Worm (Caenorhabditis elegans): ENCODE measurements around the gene F13H10.9.

Gene F13H10.9

ce11 chrIV:11025941-11026340, 24.2 kb downstream of the F13H10.9 start (continued):
- TF ChIP-seq F57C9.4 (tag; optimal IDR thresholded peaks at IDR 0.05): peak; percentile 82
- TF ChIP-seq cebp-1 (GFP tag; IDR thresholded peaks at IDR 0.05): peak; percentile 56; the same call in 1 of the 2 replicates
- peak; percentile 81 for TF ChIP-seq cebp-1 (tag; optimal IDR thresholded peaks at IDR 0.05)
- TF ChIP-seq hsf-1 (GFP tag; IDR thresholded peaks at IDR 0.05): peak; percentile 80; the same call in 1 of the 2 replicates
- peak; percentile 85 for TF ChIP-seq ceh-27 (GFP tag; optimal IDR thresholded peaks at IDR 0.05)
- TF ChIP-seq ceh-91 (GFP tag; IDR thresholded peaks at IDR 0.05): peak; percentile 47
- TF ChIP-seq rcor-1 (GFP tag; IDR thresholded peaks at IDR 0.05): peak; percentile 79
- no peak for TF ChIP-seq pha-4 (tag; optimal IDR thresholded peaks at IDR 0.05)
- TF ChIP-seq madf-6 (GFP tag; IDR thresholded peaks at IDR 0.05): peak; percentile 80
- TF ChIP-seq hlh-12 (tag; optimal IDR thresholded peaks at IDR 0.05): peak; percentile 81
- peak; percentile 55 for TF ChIP-seq ama-1 (optimal IDR thresholded peaks at IDR 0.05)
- peak; percentile 41 to 76 for TF ChIP-seq ama-1 (GFP tag; optimal IDR thresholded peaks at IDR 0.05)
- peak; percentile 99 for TF ChIP-seq lin-26 (GFP tag; IDR thresholded peaks at IDR 0.05)
- peak; percentile 75; the same call in 1 of the 2 replicates for TF ChIP-seq aptf-2 (GFP tag; conservative IDR thresholded peaks at IDR 0.05)
- peak; percentile 68 for TF ChIP-seq B0019.2 (GFP tag; conservative IDR thresholded peaks at IDR 0.05)
- TF ChIP-seq egrh-3 (GFP tag; IDR thresholded peaks at IDR 0.05): peak; percentile 53
- 0 out of 2 replicates have a peak, but pooled peaks have one; percentile 43 for TF ChIP-seq Y56A3A.18 (GFP tag; IDR thresholded peaks at IDR 0.05)
- TF ChIP-seq Y67H2A.10 (GFP tag; conservative IDR thresholded peaks at IDR 0.05): no peak
- TF ChIP-seq gei-17 (GFP tag; optimal IDR thresholded peaks at IDR 0.05): peak; percentile 29
- peak; percentile 93 for TF ChIP-seq ceh-79 (tag; optimal IDR thresholded peaks at IDR 0.05)
- peak; percentile 92; the same call in 1 of the 2 replicates for TF ChIP-seq ceh-40 (GFP tag; IDR thresholded peaks at IDR 0.05)
- 0 out of 2 replicates have a peak, but pooled peaks have one; percentile 51 for TF ChIP-seq K11D2.4 (GFP tag; IDR thresholded peaks at IDR 0.05)
- TF ChIP-seq Y79H2A.3 (GFP tag; conservative IDR thresholded peaks at IDR 0.05): peak; percentile 79; the same call in 1 of the 2 replicates
- peak; percentile 74 for TF ChIP-seq hmg-1.2 (GFP tag; IDR thresholded peaks at IDR 0.05)
- TF ChIP-seq F52B5.7 (tag; optimal IDR thresholded peaks at IDR 0.05): peak; percentile 98
- TF ChIP-seq sea-2 (GFP tag; IDR thresholded peaks at IDR 0.05): peak; percentile 79; the same call in 1 of the 2 replicates
- TF ChIP-seq lir-1 (GFP tag; conservative IDR thresholded peaks at IDR 0.05): peak; percentile 63; the same call in 1 of the 2 replicates
- TF ChIP-seq aptf-3 (GFP tag; IDR thresholded peaks at IDR 0.05): peak; percentile 85; the same call in 1 of the 2 replicates
- TF ChIP-seq F23B12.7 (tag; optimal IDR thresholded peaks at IDR 0.05; ENCODE audit: insufficient read depth): peak; percentile 49
- peak; percentile 77 for TF ChIP-seq atf-7 (tag; optimal IDR thresholded peaks at IDR 0.05)
- peak; percentile 97 for TF ChIP-seq nhr-90 (tag; optimal IDR thresholded peaks at IDR 0.05)
- TF ChIP-seq snpc-4 (GFP tag; optimal IDR thresholded peaks at IDR 0.05): peak; percentile 68
- peak in 3 of 4 experiments; percentile 63 to 76 (median 74) for TF ChIP-seq snpc-4 (tag; optimal IDR thresholded peaks at IDR 0.05)
- TF ChIP-seq efl-1 (GFP tag; optimal IDR thresholded peaks at IDR 0.05): peak; percentile 18
- peak; percentile 96 for TF ChIP-seq D2030.7 (GFP tag; IDR thresholded peaks at IDR 0.05)
- peak; percentile 64 for TF ChIP-seq sdz-38 (tag; optimal IDR thresholded peaks at IDR 0.05)
- TF ChIP-seq madf-3 (GFP tag; IDR thresholded peaks at IDR 0.05): peak; percentile 87
- TF ChIP-seq tlf-1 (GFP tag; optimal IDR thresholded peaks at IDR 0.05): peak; percentile 70
- no peak for TF ChIP-seq ccch-3 (GFP tag; optimal IDR thresholded peaks at IDR 0.05)
- peak; percentile 80 for TF ChIP-seq rpc-1 (optimal IDR thresholded peaks at IDR 0.05)
- peak; percentile 99 for TF ChIP-seq rpc-1 (tag; optimal IDR thresholded peaks at IDR 0.05)
- peak; percentile 71 for TF ChIP-seq mel-28 (tag; optimal IDR thresholded peaks at IDR 0.05; ENCODE audit: borderline replicate concordance)
- peak; percentile 83 to 92 for TF ChIP-seq rec-8 (tag; optimal IDR thresholded peaks at IDR 0.05)
- peak in 1 of 2 experiments; percentile 55 for TF ChIP-seq let-607 (tag; optimal IDR thresholded peaks at IDR 0.05)
- peak; percentile 95 for TF ChIP-seq zim-3 (tag; optimal IDR thresholded peaks at IDR 0.05)
- TF ChIP-seq mcd-1 (GFP tag; IDR thresholded peaks at IDR 0.05): peak; percentile 71
- 0 out of 2 replicates have a peak, but pooled peaks have one; percentile 77 for TF ChIP-seq egl-18 (GFP tag; IDR thresholded peaks at IDR 0.05)
- peak; percentile 80 for TF ChIP-seq T26A5.8 (tag; optimal IDR thresholded peaks at IDR 0.05)
- TF ChIP-seq nhr-120 (GFP tag; IDR thresholded peaks at IDR 0.05): no peak
